Worm (Caenorhabditis elegans) whole organism, L4 larva: ENCODE data around the gene ZK632.12.
A peak's percentile ranks its signal among the peaks of the same experiment; 100 is the strongest.

Experiments
- F10B5.3 ChIP-seq: sonication (generic microtip); optimal IDR thresholded peaks from 2 replicates; lab custom pipeline; 2016; ENCODE audit warnings: mild to moderate bottlenecking, missing genetic modification characterization, missing compliant biosample characterization
- T20F7.1 ChIP-seq: fragments of 200-800 bp; sonication (Bioruptor generic); optimal IDR thresholded peaks from 2 replicates; lab custom pipeline; 2018; ENCODE audit warnings: mild to moderate bottlenecking, missing genetic modification characterization, missing compliant biosample characterization
- T26A8.4 ChIP-seq: fragments of 200-800 bp; sonication (Bioruptor generic); IDR thresholded peaks from 2 replicates; pipeline ENCODE4 v1.3.6; 2022; ENCODE audit warnings: missing genetic modification characterization, missing compliant biosample characterization
- Y75B8A.6 ChIP-seq: fragments of 200-800 bp; sonication (Bioruptor generic); IDR thresholded peaks from 2 replicates; pipeline ENCODE4 v1.3.6; 2022; ENCODE audit warnings: missing genetic modification reagents, missing genetic modification characterization, missing compliant biosample characterization
- aly-2 ChIP-seq: sonication (generic microtip); optimal IDR thresholded peaks from 2 replicates; lab custom pipeline; 2018; ENCODE audit warnings: missing biosample characterization, missing genetic modification characterization
- ceh-32 ChIP-seq: sonication (generic microtip); optimal IDR thresholded peaks from 2 replicates; lab custom pipeline; 2016; ENCODE audit warnings: mild to moderate bottlenecking, missing genetic modification characterization, missing compliant biosample characterization; ENCODE audit not compliant: poor library complexity
- ceh-62 ChIP-seq: sonication (generic microtip); optimal IDR thresholded peaks from 2 replicates; lab custom pipeline; 2017; ENCODE audit warnings: missing biosample characterization, missing genetic modification characterization
- ces-1 ChIP-seq: fragments of 150-350 bp; sonication (generic microtip); optimal IDR thresholded peaks from 4 replicates; lab custom pipeline; 2014; ENCODE audit warnings: missing biosample characterization, missing genetic modification reagents, missing genetic modification characterization
- cey-2 ChIP-seq: sonication (generic microtip); optimal IDR thresholded peaks from 3 replicates; lab custom pipeline; 2017; ENCODE audit warnings: missing genetic modification characterization, mild to moderate bottlenecking, missing compliant biosample characterization, antibody characterized with exemption, borderline replicate concordance; ENCODE audit not compliant: insufficient read depth
- ctbp-1 ChIP-seq: fragments of 200-800 bp; sonication (Bioruptor generic); IDR thresholded peaks from 2 replicates; pipeline ENCODE4 v1.3.6; 2022; ENCODE audit warnings: missing genetic modification reagents, missing genetic modification characterization, missing compliant biosample characterization
- dmd-6 ChIP-seq: fragments of 200-800 bp; sonication (Bioruptor generic); IDR thresholded peaks from 2 replicates; pipeline ENCODE4 v1.3.6; 2022; ENCODE audit warnings: missing genetic modification reagents, missing genetic modification characterization, missing compliant biosample characterization
- dmd-9 ChIP-seq: fragments of 200-800 bp; sonication (Bioruptor generic); IDR thresholded peaks from 2 replicates; pipeline ENCODE4 v1.3.6; 2022; ENCODE audit warnings: missing genetic modification reagents, missing genetic modification characterization, missing compliant biosample characterization
- dve-1 ChIP-seq: sonication (generic microtip); optimal IDR thresholded peaks from 2 replicates; lab custom pipeline; 2017; ENCODE audit warnings: antibody characterized with exemption, mild to moderate bottlenecking, missing genetic modification characterization, missing compliant biosample characterization; ENCODE audit not compliant: insufficient read depth
- fkh-10 ChIP-seq: fragments of 150-350 bp; optimal IDR thresholded peaks from 2 replicates; lab custom pipeline; 2014; ENCODE audit warnings: missing biosample characterization, missing genetic modification reagents, missing genetic modification characterization
- hif-1 ChIP-seq, 2 experiments: sonication (generic microtip); optimal IDR thresholded peaks; 2 replicates each; lab custom pipeline; 2016 to 2017; ENCODE audit warnings: missing compliant biosample characterization in 2 of 2, missing genetic modification characterization in 2 of 2, missing genetic modification reagents in 2 of 2, missing genotype in 2 of 2, mild to moderate bottlenecking in 1 of 2
- hlh-11 ChIP-seq: fragments of 200-800 bp; sonication (Bioruptor generic); optimal IDR thresholded peaks from 2 replicates; lab custom pipeline; 2018; ENCODE audit warnings: mild to moderate bottlenecking, missing genetic modification characterization, missing compliant biosample characterization
- hlh-30 ChIP-seq: sonication (generic microtip); optimal IDR thresholded peaks from 2 replicates; lab custom pipeline; 2017; ENCODE audit warnings: antibody characterized with exemption, mild to moderate bottlenecking, missing genetic modification characterization, missing compliant biosample characterization; ENCODE audit not compliant: insufficient read depth
- jun-1 ChIP-seq: fragments of 150-350 bp; optimal IDR thresholded peaks from 2 replicates; lab custom pipeline; 2014; ENCODE audit warnings: missing biosample characterization, missing genetic modification reagents, missing genetic modification characterization
- lim-7 ChIP-seq: fragments of 200-800 bp; sonication (Bioruptor generic); IDR thresholded peaks from 2 replicates; pipeline ENCODE4 v1.3.6; 2022; ENCODE audit warnings: missing genetic modification characterization, missing compliant biosample characterization
- lin-1 ChIP-seq: fragments of 200-800 bp; sonication (Bioruptor generic); IDR thresholded peaks from 2 replicates; pipeline ENCODE4 v1.3.6; 2022; ENCODE audit warnings: missing genetic modification reagents, missing genetic modification characterization, missing compliant biosample characterization
- lin-13 ChIP-seq: fragments of 150-350 bp; optimal IDR thresholded peaks from 2 replicates; lab custom pipeline; 2014; ENCODE audit warnings: missing biosample characterization, missing genetic modification reagents, missing genetic modification characterization
- lin-38 ChIP-seq: fragments of 200-800 bp; sonication (Bioruptor generic); IDR thresholded peaks from 2 replicates; pipeline ENCODE4 v1.3.6; 2022; ENCODE audit warnings: missing genetic modification reagents, missing genetic modification characterization, missing compliant biosample characterization
- lin-39 ChIP-seq: fragments of 150-350 bp; optimal IDR thresholded peaks from 2 replicates; lab custom pipeline; 2014; ENCODE audit warnings: missing biosample characterization, missing genetic modification reagents, missing genetic modification characterization
- lir-3 ChIP-seq: sonication (generic microtip); optimal IDR thresholded peaks from 2 replicates; lab custom pipeline; 2016; ENCODE audit warnings: mild to moderate bottlenecking, missing genetic modification characterization, missing compliant biosample characterization
- lsy-2 ChIP-seq, 2 experiments: fragments of 150-350 bp in 1 of 2; sonication (generic microtip) in 1 of 2; optimal IDR thresholded peaks; 2 replicates each; lab custom pipeline; 2014 to 2017; ENCODE audit warnings: missing biosample characterization in 2 of 2, missing genetic modification characterization in 2 of 2
- madf-9 ChIP-seq: fragments of 200-800 bp; sonication (Bioruptor generic); conservative IDR thresholded peaks from 2 replicates; pipeline ENCODE4 v1.3.6; 2022; ENCODE audit warnings: missing genetic modification reagents, missing genetic modification characterization, missing compliant biosample characterization
- mdt-29 ChIP-seq: fragments of 200-800 bp; sonication (Bioruptor generic); IDR thresholded peaks from 2 replicates; pipeline ENCODE4 v1.3.6; 2022; ENCODE audit warnings: missing genetic modification reagents, missing genetic modification characterization, missing compliant biosample characterization
- mes-2 ChIP-seq: sonication (generic microtip); optimal IDR thresholded peaks from 2 replicates; lab custom pipeline; 2016; ENCODE audit warnings: missing genotype, mild to moderate bottlenecking, missing genetic modification characterization, missing compliant biosample characterization; ENCODE audit not compliant: poor library complexity, severe bottlenecking
- mxl-3 ChIP-seq: fragments of 200-800 bp; sonication (Bioruptor generic); optimal IDR thresholded peaks from 2 replicates; lab custom pipeline; 2018; ENCODE audit warnings: mild to moderate bottlenecking, missing genetic modification characterization, missing compliant biosample characterization
- nhr-10 ChIP-seq: fragments of 150-350 bp; optimal IDR thresholded peaks from 2 replicates; lab custom pipeline; 2014; ENCODE audit warnings: missing biosample characterization, missing genetic modification characterization
- nhr-111 ChIP-seq: fragments of 200-800 bp; sonication (Bioruptor generic); optimal IDR thresholded peaks from 2 replicates; lab custom pipeline; 2018; ENCODE audit warnings: mild to moderate bottlenecking, missing genetic modification characterization, missing compliant biosample characterization
- nhr-42 ChIP-seq: fragments of 200-800 bp; sonication (Bioruptor generic); IDR thresholded peaks from 2 replicates; pipeline ENCODE4 v1.3.6; 2022; ENCODE audit warnings: missing genetic modification characterization, missing compliant biosample characterization
- nhr-6 ChIP-seq: fragments of 150-350 bp; optimal IDR thresholded peaks from 2 replicates; lab custom pipeline; 2014; ENCODE audit warnings: missing biosample characterization, missing genetic modification characterization
- saeg-2 ChIP-seq: fragments of 200-800 bp; sonication (Bioruptor generic); IDR thresholded peaks from 2 replicates; pipeline ENCODE4 v1.3.6; 2022; ENCODE audit warnings: missing genetic modification reagents, missing genetic modification characterization, missing compliant biosample characterization
- sdz-12 ChIP-seq: fragments of 200-800 bp; sonication (Bioruptor generic); optimal IDR thresholded peaks from 2 replicates; lab custom pipeline; 2018; ENCODE audit warnings: mild to moderate bottlenecking, missing genetic modification characterization, missing compliant biosample characterization
- set-16 ChIP-seq: fragments of 200-800 bp; sonication (Bioruptor generic); IDR thresholded peaks from 2 replicates; pipeline ENCODE4 v1.3.6; 2022; ENCODE audit warnings: missing genetic modification reagents, missing genetic modification characterization, missing compliant biosample characterization
- snpc-4 ChIP-seq: fragments of 150-350 bp; optimal IDR thresholded peaks from 2 replicates; lab custom pipeline; 2014; ENCODE audit warnings: missing biosample characterization, missing genetic modification characterization
- spr-1 ChIP-seq: sonication (generic microtip); optimal IDR thresholded peaks from 2 replicates; lab custom pipeline; 2016; ENCODE audit warnings: mild to moderate bottlenecking, missing genetic modification characterization, missing compliant biosample characterization
- tag-97 ChIP-seq: fragments of 200-800 bp; sonication (Bioruptor generic); IDR thresholded peaks from 2 replicates; pipeline ENCODE4 v1.3.6; 2022; ENCODE audit warnings: missing genetic modification characterization, missing compliant biosample characterization
- tra-1 ChIP-seq: fragments of 200-800 bp; sonication (Bioruptor generic); IDR thresholded peaks from 2 replicates; pipeline ENCODE4 v1.3.6; 2022; ENCODE audit warnings: missing genetic modification reagents, missing genetic modification characterization, missing compliant biosample characterization
- unc-130 ChIP-seq: sonication (generic microtip); optimal IDR thresholded peaks from 2 replicates; lab custom pipeline; 2016; ENCODE audit warnings: missing genetic modification reagents, missing genetic modification characterization, missing compliant biosample characterization
- unc-62 ChIP-seq, 3 experiments: fragments of 150-350 bp in 1 of 3; sonication (generic microtip); optimal IDR thresholded peaks in 2 of 3; peaks in 1 of 3; 1 replicate in 1 of 3; 2 replicates in 2 of 3; lab custom pipeline; 2014 to 2017; ENCODE audit warnings: missing biosample characterization in 3 of 3, missing genetic modification characterization in 3 of 3, missing genetic modification reagents in 3 of 3, missing genotype in 1 of 3
- vab-7 ChIP-seq: fragments of 200-800 bp; sonication (Bioruptor generic); IDR thresholded peaks from 2 replicates; pipeline ENCODE4 v1.3.6; 2022; ENCODE audit warnings: missing genetic modification reagents, missing genetic modification characterization, missing compliant biosample characterization
- ztf-7 ChIP-seq: fragments of 150-350 bp; optimal IDR thresholded peaks from 2 replicates; lab custom pipeline; 2014; ENCODE audit warnings: missing biosample characterization, missing genetic modification characterization

ZK632.12 gene

DNA sequence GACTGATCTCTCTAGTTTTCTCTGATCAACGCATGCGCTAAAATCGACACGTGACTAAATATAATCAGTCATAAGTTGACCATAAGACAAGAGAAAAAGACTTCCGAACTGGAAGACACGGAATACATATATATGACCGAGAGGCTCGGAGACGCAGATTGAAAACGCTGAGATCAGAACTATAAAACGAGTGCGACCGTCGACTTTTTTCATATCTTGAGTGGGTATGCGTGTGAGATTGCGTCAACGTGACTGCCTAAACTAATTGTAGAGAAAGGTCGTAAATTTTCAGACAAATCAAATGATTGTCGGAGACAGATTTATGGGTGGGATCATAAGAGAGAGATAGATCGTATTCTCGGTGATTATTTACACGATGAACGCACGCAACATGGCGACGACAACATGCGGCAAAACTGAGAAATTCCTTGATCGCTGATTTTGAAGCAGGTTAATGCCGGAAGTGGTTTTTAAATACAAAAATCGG lies 23.0 kb upstream of the ZK632.12 start (continued):
- TF ChIP-seq nhr-111 (GFP tag; lab: Kevin White, UChicago) (no peak), hif-1 (tag; optimal IDR thresholded peaks at IDR 0.05; lab: Kevin White, UChicago) (no peak), nhr-10 (tag; lab: Kevin White, UChicago) (no peak), nhr-42 (GFP tag; lab: Robert Waterston, UW) (no peak), fkh-10 (no peak), ztf-7 (no peak), spr-1 (tag; lab: Kevin White, UChicago) (no peak), dmd-9 (GFP tag; lab: Robert Waterston, UW) (no peak), madf-9 (no peak), unc-130 (no peak), lir-3 (tag; lab: Kevin White, UChicago) (no peak), lin-39 (tag; lab: Kevin White, UChicago) (no peak), dmd-6 (GFP tag; lab: Robert Waterston, UW) (peak; percentile 37; the same call in 1 of the 2 replicates), cey-2 (no peak), tag-97 (GFP tag; lab: Robert Waterston, UW) (no peak), mes-2 (no peak)

DNA sequence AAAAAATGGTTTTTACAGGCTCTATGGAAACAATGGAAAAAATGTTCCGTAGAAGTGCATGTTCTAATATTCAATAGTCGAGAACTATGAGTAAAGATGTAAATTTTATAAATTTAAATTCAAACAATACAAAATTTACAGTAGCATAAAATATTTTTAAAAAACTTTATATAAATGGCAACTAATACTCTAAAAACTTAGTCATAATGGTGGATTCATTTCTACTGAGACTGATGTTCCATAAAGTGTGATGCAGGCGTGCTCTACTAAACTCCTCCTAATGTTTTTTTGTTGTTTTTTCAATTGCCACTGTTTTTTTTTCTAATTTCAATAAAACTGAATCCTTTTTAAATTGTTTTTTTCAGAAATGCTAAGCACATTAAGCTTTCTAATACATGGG lies 22.4 kb upstream of the ZK632.12 start, which contains the start of gene gtap-2:
Gene gtap-2 (plus strand): TSS at position 366 of the 400 bp plus-strand sequence.
- TF ChIP-seq Y75B8A.6 (GFP tag; lab: Robert Waterston, UW) (no peak), dve-1 (tag; lab: Kevin White, UChicago) (peak; percentile 3), lin-38 (GFP tag; lab: Robert Waterston, UW) (peak; percentile 53), aly-2 (no peak), T20F7.1 (GFP tag; lab: Kevin White, UChicago) (peak; percentile 37), lsy-2 (tag; optimal IDR thresholded peaks at IDR 0.05; lab: Kevin White, UChicago) (peak in 1 of 2 experiments; percentile 37), mes-2 (peak; percentile 35), hif-1 (tag; optimal IDR thresholded peaks at IDR 0.05; lab: Kevin White, UChicago) (peak in 1 of 2 experiments; percentile 54), hlh-30 (tag; lab: Kevin White, UChicago) (peak; percentile 9)

DNA sequence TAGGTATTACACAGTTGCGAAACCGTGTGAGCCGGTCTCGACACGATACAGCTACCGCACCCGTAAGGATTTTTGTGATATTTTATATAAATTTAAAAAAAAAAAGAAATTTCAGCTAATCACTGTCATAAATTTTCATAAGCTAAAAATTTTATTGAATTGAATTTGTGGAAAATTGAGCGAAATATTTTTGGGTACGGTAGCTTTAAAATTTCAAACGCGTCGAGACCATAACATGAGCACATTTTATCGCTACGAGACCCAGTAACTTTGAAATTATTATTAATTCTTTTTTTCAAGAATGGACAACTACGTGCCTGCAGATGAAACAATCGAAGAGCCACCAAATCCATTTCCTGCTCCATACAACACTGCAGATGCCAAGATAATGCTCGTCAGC lies 17.5 kb upstream of the ZK632.12 start, which contains the start of gene ZK632.14:
Gene ZK632.14 (plus strand): TSS at position 301 of the 400 bp plus-strand sequence.
- TF ChIP-seq T26A8.4 (0 out of 2 replicates have a peak, but pooled peaks have one; percentile 13), lim-7 (GFP tag; lab: Robert Waterston, UW) (no peak), vab-7 (GFP tag; lab: Robert Waterston, UW) (no peak), madf-9 (no peak), snpc-4 (tag; lab: Kevin White, UChicago) (no peak)

DNA sequence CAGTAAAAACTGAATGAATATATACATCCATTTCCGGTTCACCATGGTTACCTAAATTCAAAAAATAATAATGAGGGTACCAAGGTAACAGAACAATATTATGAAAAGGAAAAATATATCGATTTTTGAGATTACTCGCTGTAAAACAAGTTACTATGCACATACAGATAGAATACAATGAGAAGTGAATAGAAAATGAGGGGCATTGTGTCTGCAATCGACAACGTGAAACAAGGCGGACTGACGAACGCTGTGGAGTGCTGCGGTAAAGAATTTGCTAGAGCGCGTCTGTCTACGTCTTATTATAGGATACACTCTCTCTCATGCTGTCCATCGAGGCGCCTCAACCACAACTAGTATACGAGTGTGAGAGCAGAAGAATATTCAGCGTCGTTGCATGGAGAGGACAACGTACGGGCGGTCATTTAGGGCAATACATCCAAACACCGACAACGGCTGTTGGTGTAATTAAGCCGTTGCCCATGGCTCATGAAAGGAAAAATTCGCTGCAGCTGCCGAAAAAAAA lies 13.5 kb upstream of the ZK632.12 start, which contains the start of gene cnx-1:
Gene cnx-1 (minus strand): TSS at position 51 of the 526 bp plus-strand sequence.
- TF ChIP-seq unc-62 (GFP tag; optimal IDR thresholded peaks at IDR 0.05 in 1 of 2; lab: Kevin White, UChicago) (no peak), unc-62 (tag; optimal IDR thresholded peaks at IDR 0.05; lab: Kevin White, UChicago) (no peak), F10B5.3 (tag; lab: Kevin White, UChicago) (no peak), sdz-12 (GFP tag; lab: Kevin White, UChicago) (no peak), mxl-3 (GFP tag; lab: Kevin White, UChicago) (peak; percentile 45), tra-1 (GFP tag; lab: Robert Waterston, UW) (no peak), ces-1 (GFP tag; lab: Kevin White, UChicago) (no peak), cey-2 (no peak), ceh-32 (tag; lab: Kevin White, UChicago) (no peak), jun-1 (tag; lab: Kevin White, UChicago) (no peak), ceh-62 (tag; lab: Kevin White, UChicago) (no peak), lin-13 (GFP tag; lab: Kevin White, UChicago) (no peak), ztf-7 (no peak), mdt-29 (GFP tag; lab: Robert Waterston, UW) (no peak), set-16 (GFP tag; lab: Robert Waterston, UW) (no peak), ctbp-1 (GFP tag; lab: Robert Waterston, UW) (no peak), lin-1 (no peak), nhr-42 (GFP tag; lab: Robert Waterston, UW) (no peak), nhr-6 (tag; lab: Kevin White, UChicago) (peak; percentile 63), saeg-2 (GFP tag; lab: Robert Waterston, UW) (no peak), hlh-11 (tag; lab: Kevin White, UChicago) (peak; percentile 16), aly-2 (no peak)
